4 fruit fly cellular contexts compared by ENCODE assay signal in the genomic region with DNA sequence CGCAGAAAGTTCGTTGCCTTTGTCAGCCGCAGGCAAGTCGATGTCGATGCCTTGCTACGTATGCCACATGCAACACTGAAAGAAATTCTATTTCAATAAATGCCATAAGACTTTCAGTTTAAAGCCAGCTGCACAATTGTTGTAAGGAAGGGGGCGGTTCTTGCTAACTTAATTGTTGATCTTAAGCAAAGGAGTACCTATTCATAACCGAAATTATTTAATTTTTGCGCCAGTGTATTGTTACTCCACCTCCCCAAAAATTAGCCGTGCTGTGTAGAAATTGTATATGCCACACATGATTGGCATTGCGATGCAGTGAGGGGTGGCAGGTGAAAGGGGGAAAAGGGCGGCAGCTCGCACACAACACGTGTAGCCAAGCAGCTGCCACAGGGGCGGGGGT.
TF ChIP-seq lines count a peak whose summit lies in the region.

No protein-coding gene starts in this region.

- no peak for TF ChIP-seq CTCF in whole organism, embryonic (GFP tag; optimal IDR thresholded peaks at IDR 0.05; lab: Kevin White, UChicago)

TF ChIP-seq in whole organism, embryonic, 481 proteins besides CTCF, POLR2A, EP300 and RAD21 (continues in another document):
- TF ChIP-seq Elba2 (GFP tag; optimal IDR thresholded peaks at IDR 0.05; lab: Kevin White, UChicago), result no peak
- peak; percentile 33; the same call in 1 of the 2 replicates for TF ChIP-seq CG14441 (GFP tag; IDR thresholded peaks at IDR 0.05; lab: Robert Waterston, UW)
- TF ChIP-seq Dfd (GFP tag; optimal IDR thresholded peaks at IDR 0.05; lab: Kevin White, UChicago), result no peak
- no peak for TF ChIP-seq ac (GFP tag; optimal IDR thresholded peaks at IDR 0.05; lab: Kevin White, UChicago)
- peak; percentile 34; the same call in 1 of the 2 replicates for TF ChIP-seq CG10366 (GFP tag; IDR thresholded peaks at IDR 0.05; lab: Robert Waterston, UW)
- TF ChIP-seq CG31365 (tag; optimal IDR thresholded peaks at IDR 0.05; lab: Kevin White, UChicago), result no peak
- TF ChIP-seq sna (GFP tag; IDR thresholded peaks at IDR 0.05; lab: Robert Waterston, UW; ENCODE audit: partially characterized antibody), result no peak
- TF ChIP-seq Sox102F (GFP tag; optimal IDR thresholded peaks at IDR 0.05; lab: Kevin White, UChicago), result peak; percentile 11
- TF ChIP-seq jing (GFP tag; optimal IDR thresholded peaks at IDR 0.05; lab: Kevin White, UChicago), result no peak
- no peak for TF ChIP-seq CG3163 (GFP tag; optimal IDR thresholded peaks at IDR 0.05; lab: Kevin White, UChicago)
- no peak for TF ChIP-seq ro (GFP tag; IDR thresholded peaks at IDR 0.05; lab: Robert Waterston, UW)
- no peak for TF ChIP-seq C15 (GFP tag; IDR thresholded peaks at IDR 0.05; lab: Robert Waterston, UW)
- TF ChIP-seq gfzf (GFP tag; optimal IDR thresholded peaks at IDR 0.05; lab: Kevin White, UChicago), result no peak
- TF ChIP-seq gsb (GFP tag; IDR thresholded peaks at IDR 0.05; lab: Robert Waterston, UW), result no peak
- 0 out of 2 replicates have a peak, but pooled peaks have one; percentile 3 for TF ChIP-seq dimm (GFP tag; IDR thresholded peaks at IDR 0.05; lab: Robert Waterston, UW)
- TF ChIP-seq CG11093 (GFP tag; IDR thresholded peaks at IDR 0.05; lab: Robert Waterston, UW), result no peak
- no peak for TF ChIP-seq emc (GFP tag; optimal IDR thresholded peaks at IDR 0.05; lab: Kevin White, UChicago)
- TF ChIP-seq CHES-1-like (GFP tag; optimal IDR thresholded peaks at IDR 0.05; lab: Kevin White, UChicago), result no peak
- TF ChIP-seq CG9797 (GFP tag; optimal IDR thresholded peaks at IDR 0.05; lab: Kevin White, UChicago), result no peak
- TF ChIP-seq nerfin-1 (tag; optimal IDR thresholded peaks at IDR 0.05; lab: Kevin White, UChicago), result no peak
- TF ChIP-seq ttk (GFP tag; IDR thresholded peaks at IDR 0.05; lab: Robert Waterston, UW), result no peak

TF ChIP-seq in whole organism, prepupa, 60 proteins besides CTCF, POLR2A, EP300 and RAD21 (continues in another document):
- TF ChIP-seq CG11294 (GFP tag; IDR thresholded peaks at IDR 0.05; lab: Robert Waterston, UW), result no peak; the same call in 1 of the 2 replicates
- no peak for TF ChIP-seq dsx (GFP tag; optimal IDR thresholded peaks at IDR 0.05; lab: Kevin White, UChicago; ENCODE audit: poor library complexity, severe bottlenecking)
- TF ChIP-seq cyc (GFP tag; optimal IDR thresholded peaks at IDR 0.05; lab: Kevin White, UChicago), result peak; percentile 21
- 0 out of 3 replicates have a peak, but pooled peaks have one; percentile 36 for TF ChIP-seq eg (GFP tag; IDR thresholded peaks at IDR 0.05; lab: Robert Waterston, UW)
- TF ChIP-seq CG6163 (GFP tag; IDR thresholded peaks at IDR 0.05; lab: Robert Waterston, UW), result 0 out of 3 replicates have a peak, but pooled peaks have one; percentile 41
- peak in 1 of 2 experiments; percentile 4 for TF ChIP-seq ss (GFP tag; optimal IDR thresholded peaks at IDR 0.05; lab: Kevin White, UChicago)
- TF ChIP-seq topi (GFP tag; optimal IDR thresholded peaks at IDR 0.05; lab: Kevin White, UChicago), result peak; percentile 2
- TF ChIP-seq Gug (GFP tag; IDR thresholded peaks at IDR 0.05; lab: Robert Waterston, UW), result 0 out of 2 replicates have a peak, but pooled peaks have one; percentile 31
- peak; percentile 6 for TF ChIP-seq Ets21C (GFP tag; optimal IDR thresholded peaks at IDR 0.05; lab: Kevin White, UChicago)
- no peak for TF ChIP-seq Eip75B (GFP tag; optimal IDR thresholded peaks at IDR 0.05; lab: Kevin White, UChicago)
- no peak for TF ChIP-seq CG15336 (GFP tag; IDR thresholded peaks at IDR 0.05; lab: Robert Waterston, UW)
- TF ChIP-seq svp (GFP tag; lab: Kevin White, UChicago), result peak; percentile 70
- peak; percentile 36 for TF ChIP-seq Sox102F (GFP tag; optimal IDR thresholded peaks at IDR 0.05; lab: Kevin White, UChicago)
- peak; percentile 23 for TF ChIP-seq lz (GFP tag; optimal IDR thresholded peaks at IDR 0.05; lab: Kevin White, UChicago)
- TF ChIP-seq Blimp-1 (GFP tag; optimal IDR thresholded peaks at IDR 0.05; lab: Kevin White, UChicago), result no peak
- peak; percentile 31 for TF ChIP-seq CG32006 (GFP tag; optimal IDR thresholded peaks at IDR 0.05; lab: Kevin White, UChicago)
- TF ChIP-seq fd85E (GFP tag; optimal IDR thresholded peaks at IDR 0.05; lab: Kevin White, UChicago), result no peak
- peak; percentile 46 for TF ChIP-seq Hr39 (GFP tag; optimal IDR thresholded peaks at IDR 0.05; lab: Kevin White, UChicago)
- TF ChIP-seq Smox (GFP tag; optimal IDR thresholded peaks at IDR 0.05; lab: Kevin White, UChicago), result peak; percentile 6
- TF ChIP-seq pdm3 (GFP tag; optimal IDR thresholded peaks at IDR 0.05; lab: Kevin White, UChicago), result no peak
- peak; percentile 25 for TF ChIP-seq CG10631 (GFP tag; optimal IDR thresholded peaks at IDR 0.05; lab: Kevin White, UChicago)
- TF ChIP-seq Eip78C (GFP tag; lab: Kevin White, UChicago), result peak; percentile 54

TF ChIP-seq in whole organism, pupa, 21 proteins besides CTCF, POLR2A, EP300 and RAD21:
- TF ChIP-seq CG4496 (GFP tag; IDR thresholded peaks at IDR 0.05; lab: Robert Waterston, UW), result 0 out of 3 replicates have a peak, but pooled peaks have one; percentile 40
- TF ChIP-seq CG14655 (GFP tag; optimal IDR thresholded peaks at IDR 0.05; lab: Kevin White, UChicago), result no peak
- TF ChIP-seq CG8159 (tag; optimal IDR thresholded peaks at IDR 0.05; lab: Kevin White, UChicago), result peak; percentile 21
- TF ChIP-seq EcR (GFP tag; optimal IDR thresholded peaks at IDR 0.05; lab: Kevin White, UChicago), result no peak
- TF ChIP-seq Ets98B (GFP tag; IDR thresholded peaks at IDR 0.05; lab: Robert Waterston, UW), result peak; percentile 26; the same call in 1 of the 2 replicates

TF ChIP-seq in whole organism, wandering third instar larva, 38 proteins besides CTCF, POLR2A, EP300 and RAD21:
- TF ChIP-seq usp (GFP tag; optimal IDR thresholded peaks at IDR 0.05; lab: Kevin White, UChicago), result no peak
- TF ChIP-seq OdsH (GFP tag; optimal IDR thresholded peaks at IDR 0.05; lab: Kevin White, UChicago), result peak; percentile 4
- TF ChIP-seq dsf (GFP tag; optimal IDR thresholded peaks at IDR 0.05; lab: Kevin White, UChicago; ENCODE audit: borderline replicate concordance), result no peak
- TF ChIP-seq fru (GFP tag; optimal IDR thresholded peaks at IDR 0.05; lab: Kevin White, UChicago), result peak; percentile 49
- TF ChIP-seq sage (GFP tag; optimal IDR thresholded peaks at IDR 0.05; lab: Kevin White, UChicago), result no peak
- peak in 1 of 2 experiments; percentile 52 for TF ChIP-seq foxo (GFP tag; optimal IDR thresholded peaks at IDR 0.05; lab: Kevin White, UChicago)
- no peak for TF ChIP-seq sv (GFP tag; optimal IDR thresholded peaks at IDR 0.05; lab: Kevin White, UChicago)
- peak; percentile 47 for TF ChIP-seq HLH106 (tag; optimal IDR thresholded peaks at IDR 0.05; lab: Kevin White, UChicago)
- peak; percentile 38 for TF ChIP-seq ey (GFP tag; optimal IDR thresholded peaks at IDR 0.05; lab: Kevin White, UChicago)
- TF ChIP-seq dmrt93B (GFP tag; optimal IDR thresholded peaks at IDR 0.05; lab: Kevin White, UChicago), result peak; percentile 22
- peak; percentile 17 for TF ChIP-seq rgr (GFP tag; optimal IDR thresholded peaks at IDR 0.05; lab: Kevin White, UChicago)
- peak; percentile 24 for TF ChIP-seq Sp1 (GFP tag; optimal IDR thresholded peaks at IDR 0.05; lab: Kevin White, UChicago)
- peak; percentile 42 for TF ChIP-seq h (GFP tag; optimal IDR thresholded peaks at IDR 0.05; lab: Kevin White, UChicago)
- peak; percentile 17 for TF ChIP-seq br (GFP tag; optimal IDR thresholded peaks at IDR 0.05; lab: Kevin White, UChicago)
- TF ChIP-seq woc (GFP tag; optimal IDR thresholded peaks at IDR 0.05; lab: Kevin White, UChicago), result no peak
- TF ChIP-seq GATAd (GFP tag; optimal IDR thresholded peaks at IDR 0.05; lab: Kevin White, UChicago), result no peak
